Worm (Caenorhabditis elegans): ENCODE data around the gene fbxb-31.

DNA sequence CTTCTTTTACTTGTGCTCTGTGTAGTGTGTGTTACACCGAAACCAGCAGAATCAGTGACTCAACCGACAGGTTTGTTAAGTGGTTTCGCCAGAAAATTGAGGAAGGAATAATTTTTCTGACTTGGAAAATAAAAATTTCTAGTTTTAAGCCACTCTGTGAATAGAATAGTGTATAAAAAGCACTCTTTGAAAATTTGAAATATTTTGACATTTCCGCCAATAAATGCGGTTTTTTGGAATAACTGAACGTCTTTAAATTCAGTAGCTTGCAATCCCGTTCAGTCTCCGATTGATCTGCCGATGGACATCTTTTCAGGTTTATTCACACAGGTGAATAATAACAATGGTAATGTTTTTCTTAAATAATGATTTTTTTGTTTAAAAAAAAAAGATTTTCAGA, 25.3 kb upstream of the fbxb-31 start, which contains the start of gene F19B10.3:
- TF ChIP-seq med-1 (GFP tag; optimal IDR thresholded peaks at IDR 0.05; ENCODE audit: insufficient read depth) (no peak), T22C8.4 (GFP tag; IDR thresholded peaks at IDR 0.05) (no peak)
